Fruit fly (Drosophila melanogaster): ENCODE data around the gene Unr.

DNA sequence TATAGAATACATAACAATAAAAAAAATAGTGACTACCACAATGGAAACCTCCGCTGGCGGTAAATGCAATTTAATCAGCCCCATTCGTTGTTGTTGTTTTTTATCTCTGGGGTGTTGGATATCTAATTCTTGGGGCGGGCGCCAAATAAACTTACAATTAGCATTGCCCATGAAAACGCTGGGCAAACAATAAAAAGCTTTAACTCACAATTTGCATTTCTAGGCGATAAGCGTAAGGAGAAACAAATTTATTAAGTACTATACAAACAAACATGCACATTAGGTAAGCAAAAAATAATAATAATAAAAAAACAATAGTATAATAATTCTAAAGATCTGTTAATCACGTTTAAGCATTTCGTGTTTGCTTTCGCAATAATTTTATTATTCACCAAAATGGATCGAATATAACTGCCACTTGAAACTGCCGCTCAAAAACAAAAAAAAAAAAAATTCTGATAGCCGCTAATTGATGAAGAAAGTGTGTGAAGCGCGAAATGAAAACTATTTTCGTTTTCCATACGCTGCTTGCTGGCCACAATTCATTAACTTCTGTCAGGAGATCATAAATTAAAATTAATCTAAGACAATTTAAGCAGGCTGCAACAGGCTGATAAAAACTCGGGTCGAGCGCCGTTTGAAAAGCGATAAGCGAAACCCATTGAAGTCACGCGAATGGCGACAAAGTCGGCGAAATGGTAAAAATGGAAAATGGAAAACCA is 5.8 kb upstream of the Unr start:
- TF ChIP-seq psq (optimal IDR thresholded peaks at IDR 0.05) (no peak), usp (GFP tag; optimal IDR thresholded peaks at IDR 0.05) (no peak), EcR (GFP tag; optimal IDR thresholded peaks at IDR 0.05) (no peak), Dll (optimal IDR thresholded peaks at IDR 0.05) (no peak), pan (optimal IDR thresholded peaks at IDR 0.05) (no peak)
